Worm (Caenorhabditis elegans) whole organism, L1 larva: ENCODE measurements around the gene immt-2.
A peak's percentile ranks its signal among the peaks of the same experiment; 100 is the strongest.

Experiments used
- C16A3.4 ChIP-seq: fragments of 150-350 bp; optimal IDR thresholded peaks from 2 replicates; lab custom pipeline; 2014; ENCODE audit warnings: missing biosample characterization, missing genetic modification characterization
- aha-1 ChIP-seq: fragments of 150-350 bp; optimal IDR thresholded peaks from 2 replicates; lab custom pipeline; 2014; ENCODE audit warnings: missing biosample characterization, missing genetic modification characterization
- blmp-1 ChIP-seq: fragments of 150-350 bp; optimal IDR thresholded peaks from 2 replicates; lab custom pipeline; 2014; ENCODE audit warnings: missing biosample characterization, missing genetic modification characterization
- ceh-63 ChIP-seq: fragments of 200-800 bp; sonication (Bioruptor generic); optimal IDR thresholded peaks from 2 replicates; lab custom pipeline; 2018; ENCODE audit warnings: mild to moderate bottlenecking, missing genetic modification characterization, missing compliant biosample characterization
- ceh-82 ChIP-seq, 3 experiments: fragments of 150-350 bp in 1 of 3; sonication (generic microtip) in 2 of 3; optimal IDR thresholded peaks; 2 replicates each; lab custom pipeline; 2014 to 2017; ENCODE audit warnings: missing biosample characterization in 3 of 3, missing genetic modification characterization in 3 of 3
- ceh-88 ChIP-seq: fragments of 200-800 bp; sonication (Bioruptor generic); IDR thresholded peaks from 2 replicates; pipeline ENCODE4 v1.3.6; 2022; ENCODE audit warnings: missing genetic modification characterization, missing compliant biosample characterization
- dsc-1 ChIP-seq: sonication (generic microtip); optimal IDR thresholded peaks from 2 replicates; lab custom pipeline; 2016; ENCODE audit warnings: mild to moderate bottlenecking, missing genetic modification characterization, missing compliant biosample characterization
- efl-1 ChIP-seq, 4 experiments: fragments of 150-350 bp; optimal IDR thresholded peaks in 3 of 4; peaks in 1 of 4; 1 replicate in 1 of 4; 2 replicates in 3 of 4; lab custom pipeline; 2014; ENCODE audit warnings: missing biosample characterization in 2 of 4, missing genetic modification characterization in 2 of 4, missing genetic modification reagents in 2 of 4
- egl-13 ChIP-seq: sonication (generic microtip); optimal IDR thresholded peaks from 2 replicates; lab custom pipeline; 2016; ENCODE audit warnings: missing genotype, missing genetic modification reagents, missing genetic modification characterization, missing compliant biosample characterization
- elt-2 ChIP-seq: sonication (generic microtip); optimal IDR thresholded peaks from 2 replicates; lab custom pipeline; 2016; ENCODE audit warnings: missing genetic modification characterization, mild to moderate bottlenecking, inconsistent platforms, missing compliant biosample characterization, missing genetic modification reagents
- elt-3 ChIP-seq, 6 experiments: fragments of 150-350 bp in 1 of 6; sonication (generic microtip); optimal IDR thresholded peaks; 2 replicates each; lab custom pipeline; 2017 to 2018; ENCODE audit warnings: missing biosample characterization in 6 of 6, missing genetic modification characterization in 6 of 6, inconsistent platforms in 1 of 6
- fkh-4 ChIP-seq: sonication (generic microtip); optimal IDR thresholded peaks from 2 replicates; lab custom pipeline; 2016; ENCODE audit warnings: missing compliant biosample characterization, missing genetic modification characterization, borderline replicate concordance
- fkh-8 ChIP-seq: sonication (generic microtip); optimal IDR thresholded peaks from 2 replicates; lab custom pipeline; 2016; ENCODE audit warnings: mild to moderate bottlenecking, missing genetic modification characterization, missing compliant biosample characterization
- fos-1 ChIP-seq: fragments of 150-350 bp; optimal IDR thresholded peaks from 2 replicates; lab custom pipeline; 2014; ENCODE audit warnings: missing biosample characterization, missing genetic modification characterization
- grh-1 ChIP-seq: fragments of 200-800 bp; sonication (Bioruptor generic); IDR thresholded peaks from 2 replicates; pipeline ENCODE4 v1.3.6; 2022; ENCODE audit warnings: missing genetic modification reagents, missing genetic modification characterization, missing compliant biosample characterization
- hlh-17 ChIP-seq: fragments of 200-800 bp; sonication (Bioruptor generic); optimal IDR thresholded peaks from 2 replicates; lab custom pipeline; 2018; ENCODE audit warnings: missing genetic modification characterization, mild to moderate bottlenecking, missing compliant biosample characterization, moderate library complexity, borderline replicate concordance
- isw-1 ChIP-seq: fragments of 200-800 bp; sonication (Bioruptor generic); IDR thresholded peaks from 2 replicates; pipeline ENCODE4 v1.3.6; 2022; ENCODE audit warnings: missing genetic modification characterization, missing compliant biosample characterization
- jun-1 ChIP-seq: fragments of 150-350 bp; optimal IDR thresholded peaks from 2 replicates; lab custom pipeline; 2014; ENCODE audit warnings: missing biosample characterization, missing genetic modification reagents, missing genetic modification characterization
- lin-15B ChIP-seq: fragments of 150-350 bp; sonication (generic microtip); optimal IDR thresholded peaks from 3 replicates; lab custom pipeline; 2014; ENCODE audit warnings: missing biosample characterization, missing genetic modification characterization
- mdl-1 ChIP-seq, 2 experiments: fragments of 150-350 bp; optimal IDR thresholded peaks; 2 replicates each; lab custom pipeline; 2014 to 2017; ENCODE audit warnings: missing biosample characterization in 2 of 2, missing genetic modification characterization in 2 of 2, inconsistent platforms in 1 of 2
- mef-2 ChIP-seq: fragments of 150-350 bp; optimal IDR thresholded peaks from 2 replicates; lab custom pipeline; 2014; ENCODE audit warnings: missing biosample characterization, missing genetic modification characterization
- mep-1 ChIP-seq: fragments of 150-350 bp; optimal IDR thresholded peaks from 2 replicates; lab custom pipeline; 2014; ENCODE audit warnings: missing biosample characterization, missing genetic modification characterization
- nhr-11 ChIP-seq: fragments of 150-350 bp; optimal IDR thresholded peaks from 2 replicates; lab custom pipeline; 2014; ENCODE audit warnings: missing biosample characterization, missing genetic modification characterization
- nhr-20 ChIP-seq: sonication (generic microtip); optimal IDR thresholded peaks from 2 replicates; lab custom pipeline; 2016; ENCODE audit warnings: mild to moderate bottlenecking, missing genetic modification characterization, missing compliant biosample characterization
- nhr-237 ChIP-seq: fragments of 150-350 bp; optimal IDR thresholded peaks from 2 replicates; lab custom pipeline; 2014; ENCODE audit warnings: missing biosample characterization, missing genetic modification characterization
- nhr-28 ChIP-seq: fragments of 150-350 bp; optimal IDR thresholded peaks from 2 replicates; lab custom pipeline; 2014; ENCODE audit warnings: missing biosample characterization, missing genetic modification characterization
- nhr-76 ChIP-seq: sonication (generic microtip); optimal IDR thresholded peaks from 2 replicates; lab custom pipeline; 2017; ENCODE audit warnings: missing biosample characterization, missing genetic modification characterization
- nhr-84 ChIP-seq: sonication (generic microtip); optimal IDR thresholded peaks from 2 replicates; lab custom pipeline; 2017; ENCODE audit warnings: missing biosample characterization, missing genetic modification characterization
- snu-23 ChIP-seq: sonication (generic microtip); optimal IDR thresholded peaks from 2 replicates; lab custom pipeline; 2016; ENCODE audit warnings: missing genetic modification characterization, missing compliant biosample characterization
- tbx-2 ChIP-seq: sonication (generic microtip); optimal IDR thresholded peaks from 2 replicates; lab custom pipeline; 2016; ENCODE audit warnings: missing genetic modification characterization, missing compliant biosample characterization
- tlp-1 ChIP-seq: fragments of 150-350 bp; optimal IDR thresholded peaks from 2 replicates; lab custom pipeline; 2014; ENCODE audit warnings: missing biosample characterization, missing genetic modification characterization
- unc-30 ChIP-seq: sonication (generic microtip); optimal IDR thresholded peaks from 2 replicates; lab custom pipeline; 2017; ENCODE audit warnings: missing biosample characterization, missing genetic modification characterization
- xbp-1 ChIP-seq: sonication (generic microtip); optimal IDR thresholded peaks from 2 replicates; lab custom pipeline; 2016; ENCODE audit warnings: missing genetic modification characterization, missing compliant biosample characterization
- zag-1 ChIP-seq: fragments of 150-350 bp; optimal IDR thresholded peaks from 2 replicates; lab custom pipeline; 2014; ENCODE audit warnings: missing biosample characterization, missing genetic modification characterization
- ztf-11 ChIP-seq, 2 experiments: sonication (generic microtip); optimal IDR thresholded peaks; 2 replicates each; lab custom pipeline; 2016 to 2017; ENCODE audit warnings: missing genetic modification characterization in 2 of 2, missing biosample characterization in 1 of 2, missing compliant biosample characterization in 1 of 2

immt-2 gene

ce11 chrV:16829396-16829795, 40.3 kb downstream of the immt-2 start, which contains the start of gene srh-214:
srh-214 (minus strand) TSS chrV:16829755.
- no peak for TF ChIP-seq nhr-20
- TF ChIP-seq efl-1 (optimal IDR thresholded peaks at IDR 0.05; lab: Kevin White, UChicago): no peak
- TF ChIP-seq efl-1 (GFP tag; optimal IDR thresholded peaks at IDR 0.05 in 1 of 2; lab: Kevin White, UChicago): peak in 1 of 2 experiments; percentile 65

ce11 chrV:16831310-16831709, 42.2 kb downstream of the immt-2 start:
- no peak for TF ChIP-seq xbp-1 (tag; lab: Kevin White, UChicago)
- TF ChIP-seq snu-23: no peak

ce11 chrV:16831921-16832320, 42.9 kb downstream of the immt-2 start, which contains the start of gene srh-215:
srh-215 (minus strand) TSS chrV:16832021.
- no peak for TF ChIP-seq hlh-17 (GFP tag; lab: Kevin White, UChicago)
- TF ChIP-seq zag-1 (tag; lab: Kevin White, UChicago): no peak
- no peak for TF ChIP-seq mdl-1 (tag; optimal IDR thresholded peaks at IDR 0.05; lab: Kevin White, UChicago)
- TF ChIP-seq xbp-1 (tag; lab: Kevin White, UChicago): no peak
- TF ChIP-seq jun-1 (tag; lab: Kevin White, UChicago): no peak
- TF ChIP-seq grh-1 (GFP tag; lab: Robert Waterston, UW): no peak

- TF ChIP-seq nhr-11 (tag; lab: Kevin White, UChicago): no peak
- no peak for TF ChIP-seq nhr-84 (tag; lab: Kevin White, UChicago)
- no peak for TF ChIP-seq nhr-28 (tag; lab: Kevin White, UChicago)
- TF ChIP-seq, all 84 proteins: peak for 0
Observed at ce11 chrV:16832865-16833264, 43.8 kb downstream of the immt-2 start, which contains the start of gene phy-3. phy-3 (plus strand) TSS chrV:16833165.

ce11 chrV:16833672-16834071, 44.6 kb downstream of the immt-2 start:
- no peak for TF ChIP-seq nhr-76
- TF ChIP-seq lin-15B (tag; lab: Kevin White, UChicago): no peak
- no peak for TF ChIP-seq blmp-1 (tag; lab: Kevin White, UChicago)
- no peak for TF ChIP-seq nhr-28 (tag; lab: Kevin White, UChicago)
- no peak for TF ChIP-seq C16A3.4
- TF ChIP-seq isw-1: no peak
- TF ChIP-seq mef-2 (tag; lab: Kevin White, UChicago): no peak
- no peak for TF ChIP-seq elt-2 (tag; lab: Kevin White, UChicago)
- no peak for TF ChIP-seq nhr-237 (tag; lab: Kevin White, UChicago)
- TF ChIP-seq mep-1: no peak
- TF ChIP-seq snu-23: no peak
- TF ChIP-seq fkh-8 (tag; lab: Kevin White, UChicago): no peak
- TF ChIP-seq ceh-82 (tag; optimal IDR thresholded peaks at IDR 0.05; lab: Kevin White, UChicago): no peak
- TF ChIP-seq tbx-2 (tag; lab: Kevin White, UChicago): no peak
- TF ChIP-seq, all 84 proteins: peak for 0

ce11 chrV:16834989-16835388, 45.9 kb downstream of the immt-2 start, which contains the start of gene tni-3:
tni-3 (minus strand) TSS chrV:16835128.
- peak; percentile 59 for TF ChIP-seq fkh-4 (tag; lab: Kevin White, UChicago)
- TF ChIP-seq dsc-1 (tag; lab: Kevin White, UChicago): peak; percentile 87
- no peak for TF ChIP-seq elt-3 (tag; optimal IDR thresholded peaks at IDR 0.05; lab: Kevin White, UChicago)

ce11 chrV:16836100-16836499, 47.0 kb downstream of the immt-2 start:
- TF ChIP-seq ceh-63 (GFP tag; lab: Kevin White, UChicago) (no peak), mdl-1 (tag; optimal IDR thresholded peaks at IDR 0.05; lab: Kevin White, UChicago) (no peak), fos-1 (no peak), unc-30 (tag; lab: Kevin White, UChicago) (no peak), tlp-1 (tag; lab: Kevin White, UChicago) (no peak), blmp-1 (tag; lab: Kevin White, UChicago) (no peak), ztf-11 (tag; optimal IDR thresholded peaks at IDR 0.05; lab: Kevin White, UChicago) (no peak), egl-13 (tag; lab: Kevin White, UChicago) (no peak), aha-1 (tag; lab: Kevin White, UChicago) (no peak), ceh-88 (GFP tag; lab: Robert Waterston, UW) (no peak), hlh-17 (GFP tag; lab: Kevin White, UChicago) (no peak)
- TF ChIP-seq, all 84 proteins: peak for 0
